Worm (Caenorhabditis elegans) whole organism, young adult: ENCODE measurements around the gene acl-8.

Source experiments
- lin-54 ChIP-seq: fragments of 200-800 bp; sonication (Bioruptor generic); optimal IDR thresholded peaks from 2 replicates; lab custom pipeline; 2018; ENCODE audit warnings: mild to moderate bottlenecking, missing genetic modification characterization, missing compliant biosample characterization
- nfya-1 ChIP-seq: sonication (generic microtip); optimal IDR thresholded peaks from 2 replicates; lab custom pipeline; 2017; ENCODE audit warnings: antibody characterized with exemption, missing compliant biosample characterization, missing genetic modification characterization, borderline replicate concordance; ENCODE audit not compliant: insufficient read depth

DNA sequence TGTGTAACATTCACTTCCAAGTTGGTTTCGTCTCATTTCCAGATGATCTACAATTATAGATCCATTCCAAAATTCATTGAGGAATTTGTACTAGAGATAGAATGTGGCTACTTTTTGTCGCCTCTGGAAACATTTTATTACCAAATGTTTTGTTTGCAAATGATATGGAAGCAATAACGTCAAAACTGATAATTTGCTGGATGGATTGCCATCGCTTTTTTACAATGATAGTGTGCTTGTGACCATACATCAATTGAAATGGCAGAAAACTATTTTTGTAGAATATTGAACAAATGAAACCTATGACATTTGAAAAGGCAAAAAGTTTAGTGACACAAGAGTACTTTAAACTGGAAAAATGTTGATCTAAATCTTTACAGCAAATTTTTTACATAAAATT is 36.2 kb upstream of the acl-8 start:
- no peak for TF ChIP-seq lin-54 (GFP tag; lab: Kevin White, UChicago)
- no peak for TF ChIP-seq nfya-1 (tag; lab: Kevin White, UChicago)
